Worm (Caenorhabditis elegans) whole organism, L2 larva: ENCODE data around the gene set-25.

Source experiments
- C34F6.9 ChIP-seq: fragments of 150-350 bp; optimal IDR thresholded peaks from 2 replicates; lab custom pipeline; 2014; ENCODE audit warnings: missing biosample characterization, missing genetic modification characterization
- F13H6.1 ChIP-seq: sonication (generic microtip); optimal IDR thresholded peaks from 2 replicates; lab custom pipeline; 2016; ENCODE audit warnings: missing genetic modification characterization, missing compliant biosample characterization
- R02D3.7 ChIP-seq: fragments of 150-350 bp; optimal IDR thresholded peaks from 2 replicates; lab custom pipeline; 2014; ENCODE audit warnings: missing biosample characterization, missing genetic modification characterization
- Y55F3AM.14 ChIP-seq: fragments of 200-800 bp; sonication (Bioruptor generic); optimal IDR thresholded peaks from 2 replicates; lab custom pipeline; 2018; ENCODE audit warnings: mild to moderate bottlenecking, missing genetic modification characterization, missing compliant biosample characterization
- ZK546.5 ChIP-seq: sonication (generic microtip); optimal IDR thresholded peaks from 2 replicates; lab custom pipeline; 2017; ENCODE audit warnings: missing biosample characterization, missing genetic modification characterization
- alr-1 ChIP-seq: fragments of 150-350 bp; optimal IDR thresholded peaks from 2 replicates; lab custom pipeline; 2014; ENCODE audit warnings: missing biosample characterization, missing genetic modification characterization
- aly-2 ChIP-seq: fragments of 150-350 bp; optimal IDR thresholded peaks from 2 replicates; lab custom pipeline; 2014; ENCODE audit warnings: missing biosample characterization, missing genetic modification characterization
- ama-1 ChIP-seq: fragments of 150-350 bp; optimal IDR thresholded peaks from 2 replicates; lab custom pipeline; 2018; ENCODE audit warnings: inconsistent platforms
- blmp-1 ChIP-seq: sonication (generic microtip); optimal IDR thresholded peaks from 2 replicates; lab custom pipeline; 2017; ENCODE audit warnings: missing genetic modification characterization, mild to moderate bottlenecking, missing compliant biosample characterization, antibody characterized with exemption, moderate library complexity; ENCODE audit not compliant: insufficient read depth
- ceh-16 ChIP-seq: fragments of 150-350 bp; optimal IDR thresholded peaks from 2 replicates; lab custom pipeline; 2014; ENCODE audit warnings: missing biosample characterization, missing genetic modification characterization
- ceh-82 ChIP-seq: fragments of 150-350 bp; optimal IDR thresholded peaks from 2 replicates; lab custom pipeline; 2014; ENCODE audit warnings: missing biosample characterization, missing genetic modification characterization
- crh-2 ChIP-seq: sonication (generic microtip); optimal IDR thresholded peaks from 2 replicates; lab custom pipeline; 2017; ENCODE audit warnings: missing biosample characterization, missing genetic modification characterization
- dmd-4 ChIP-seq: sonication (generic microtip); optimal IDR thresholded peaks from 2 replicates; lab custom pipeline; 2017; ENCODE audit warnings: missing biosample characterization, missing genetic modification characterization
- egl-27 ChIP-seq: sonication (generic microtip); optimal IDR thresholded peaks from 3 replicates; lab custom pipeline; 2017; ENCODE audit warnings: missing biosample characterization, missing genetic modification reagents, missing genetic modification characterization
- elt-1 ChIP-seq: fragments of 150-350 bp; optimal IDR thresholded peaks from 2 replicates; lab custom pipeline; 2014; ENCODE audit warnings: missing biosample characterization, missing genetic modification characterization
- elt-3 ChIP-seq: sonication (generic microtip); optimal IDR thresholded peaks from 2 replicates; lab custom pipeline; 2017; ENCODE audit warnings: missing biosample characterization, missing genetic modification characterization
- fos-1 ChIP-seq: fragments of 150-350 bp; optimal IDR thresholded peaks from 2 replicates; lab custom pipeline; 2014; ENCODE audit warnings: missing biosample characterization, missing genetic modification characterization
- gmeb-1 ChIP-seq: fragments of 150-350 bp; optimal IDR thresholded peaks from 2 replicates; lab custom pipeline; 2014; ENCODE audit warnings: missing biosample characterization, missing genetic modification characterization
- lin-11 ChIP-seq: fragments of 150-350 bp; sonication (generic microtip); optimal IDR thresholded peaks from 2 replicates; lab custom pipeline; 2014; ENCODE audit warnings: missing biosample characterization, missing genetic modification characterization, inconsistent platforms, mixed read lengths
- lin-13 ChIP-seq: fragments of 150-350 bp; optimal IDR thresholded peaks from 2 replicates; lab custom pipeline; 2014; ENCODE audit warnings: missing biosample characterization, missing genetic modification reagents, missing genetic modification characterization
- lin-39 ChIP-seq: fragments of 150-350 bp; optimal IDR thresholded peaks from 2 replicates; lab custom pipeline; 2014; ENCODE audit warnings: missing biosample characterization, missing genetic modification reagents, missing genetic modification characterization
- mab-5 ChIP-seq: fragments of 150-350 bp; optimal IDR thresholded peaks from 2 replicates; lab custom pipeline; 2014; ENCODE audit warnings: missing biosample characterization, missing genetic modification characterization
- mbf-1 ChIP-seq: sonication (generic microtip); optimal IDR thresholded peaks from 2 replicates; lab custom pipeline; 2017; ENCODE audit warnings: missing biosample characterization, missing genetic modification characterization
- mdl-1 ChIP-seq, 2 experiments: fragments of 150-350 bp in 1 of 2; sonication (generic microtip) in 1 of 2; optimal IDR thresholded peaks; 2 replicates each; lab custom pipeline; 2017; ENCODE audit warnings: missing biosample characterization in 2 of 2, missing genetic modification characterization in 2 of 2
- nhr-10 ChIP-seq: sonication (generic microtip); optimal IDR thresholded peaks from 2 replicates; lab custom pipeline; 2017; ENCODE audit warnings: missing biosample characterization, missing genetic modification characterization
- nhr-11 ChIP-seq: fragments of 150-350 bp; optimal IDR thresholded peaks from 2 replicates; lab custom pipeline; 2014; ENCODE audit warnings: missing biosample characterization, missing genetic modification characterization
- nhr-129 ChIP-seq: fragments of 150-350 bp; optimal IDR thresholded peaks from 2 replicates; lab custom pipeline; 2014; ENCODE audit warnings: missing biosample characterization, missing genetic modification characterization
- nhr-21 ChIP-seq: fragments of 150-350 bp; optimal IDR thresholded peaks from 2 replicates; lab custom pipeline; 2014; ENCODE audit warnings: missing biosample characterization, missing genetic modification characterization
- nhr-25 ChIP-seq: fragments of 150-350 bp; sonication (generic microtip); optimal IDR thresholded peaks from 3 replicates; lab custom pipeline; 2014; ENCODE audit warnings: missing biosample characterization, missing genetic modification characterization
- nhr-6 ChIP-seq: fragments of 150-350 bp; optimal IDR thresholded peaks from 2 replicates; lab custom pipeline; 2014; ENCODE audit warnings: missing biosample characterization, missing genetic modification characterization
- nhr-77 ChIP-seq: fragments of 150-350 bp; optimal IDR thresholded peaks from 2 replicates; lab custom pipeline; 2014; ENCODE audit warnings: missing biosample characterization, missing genetic modification characterization
- peb-1 ChIP-seq: fragments of 150-350 bp; optimal IDR thresholded peaks from 2 replicates; lab custom pipeline; 2014; ENCODE audit warnings: missing biosample characterization, missing genetic modification characterization
- sem-4 ChIP-seq: fragments of 150-350 bp; optimal IDR thresholded peaks from 2 replicates; lab custom pipeline; 2014; ENCODE audit warnings: missing biosample characterization, missing genetic modification reagents, missing genetic modification characterization
- skn-1 ChIP-seq: sonication (generic microtip); optimal IDR thresholded peaks from 2 replicates; lab custom pipeline; 2017; ENCODE audit warnings: missing biosample characterization, missing genetic modification characterization
- sma-3 ChIP-seq: sonication (generic microtip); optimal IDR thresholded peaks from 2 replicates; lab custom pipeline; 2016; ENCODE audit warnings: missing genetic modification reagents, missing genetic modification characterization, missing compliant biosample characterization
- sma-9 ChIP-seq, 2 experiments: fragments of 150-350 bp in 1 of 2; sonication (generic microtip) in 1 of 2; optimal IDR thresholded peaks; 2 replicates each; lab custom pipeline; 2014 to 2016; ENCODE audit warnings: missing genetic modification characterization in 2 of 2, mild to moderate bottlenecking in 1 of 2, missing biosample characterization in 1 of 2, missing compliant biosample characterization in 1 of 2, missing genetic modification reagents in 1 of 2, moderate library complexity in 1 of 2
- snpc-4 ChIP-seq: fragments of 150-350 bp; optimal IDR thresholded peaks from 2 replicates; lab custom pipeline; 2014; ENCODE audit warnings: missing biosample characterization, missing genetic modification characterization
- zag-1 ChIP-seq: fragments of 150-350 bp; optimal IDR thresholded peaks from 2 replicates; lab custom pipeline; 2014; ENCODE audit warnings: missing biosample characterization, missing genetic modification characterization
- ztf-1 ChIP-seq: fragments of 200-800 bp; sonication (Bioruptor generic); conservative IDR thresholded peaks from 2 replicates; pipeline ENCODE4 v1.3.6; 2022; ENCODE audit warnings: missing genetic modification characterization, missing compliant biosample characterization
- ztf-11 ChIP-seq: sonication (generic microtip); optimal IDR thresholded peaks from 2 replicates; lab custom pipeline; 2017; ENCODE audit warnings: missing biosample characterization, missing genetic modification characterization
- ztf-4 ChIP-seq: fragments of 150-350 bp; optimal IDR thresholded peaks from 2 replicates; lab custom pipeline; 2014; ENCODE audit warnings: missing biosample characterization, missing genetic modification characterization

Gene set-25

DNA sequence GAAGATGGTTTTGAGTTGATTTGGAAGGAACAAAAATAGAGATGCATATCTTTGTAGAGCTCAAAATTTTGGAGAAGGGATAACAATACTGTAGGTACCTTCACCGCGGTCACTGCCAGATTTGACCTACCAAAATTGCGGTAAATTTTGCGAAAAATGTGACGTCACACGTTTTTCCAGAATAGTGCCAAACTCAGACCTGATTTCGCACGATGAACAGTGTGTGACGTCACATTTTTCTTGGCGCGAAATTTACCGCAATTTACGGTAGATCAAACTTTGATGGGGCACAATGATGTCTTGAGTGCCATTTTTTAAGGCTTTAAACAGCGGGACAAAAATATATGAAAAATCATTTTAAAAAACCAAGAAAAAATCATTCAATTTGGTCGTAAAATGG is 36.0 kb upstream of the set-25 start:
- TF ChIP-seq gmeb-1 (tag; lab: Kevin White, UChicago) (no peak), nhr-129 (tag; lab: Kevin White, UChicago) (no peak), snpc-4 (tag; lab: Kevin White, UChicago) (no peak), lin-39 (no peak), dmd-4 (no peak), egl-27 (no peak), R02D3.7 (no peak), skn-1 (tag; lab: Kevin White, UChicago) (no peak), nhr-10 (tag; lab: Kevin White, UChicago) (no peak), fos-1 (tag; lab: Kevin White, UChicago) (no peak), sma-9 (GFP tag; optimal IDR thresholded peaks at IDR 0.05; lab: Kevin White, UChicago) (no peak), sma-9 (tag; optimal IDR thresholded peaks at IDR 0.05; lab: Kevin White, UChicago) (no peak), ztf-11 (tag; lab: Kevin White, UChicago) (no peak), alr-1 (tag; lab: Kevin White, UChicago) (no peak), nhr-6 (no peak), lin-11 (no peak), mdl-1 (tag; optimal IDR thresholded peaks at IDR 0.05; lab: Kevin White, UChicago) (no peak), nhr-25 (tag; lab: Kevin White, UChicago) (no peak), mbf-1 (no peak), nhr-77 (no peak), blmp-1 (no peak)
- TF ChIP-seq, all 48 proteins: peak for 0

- TF ChIP-seq nhr-21 (tag; lab: Kevin White, UChicago) (no peak), C34F6.9 (tag; lab: Kevin White, UChicago) (no peak), mbf-1 (no peak), ztf-4 (tag; lab: Kevin White, UChicago) (no peak), ceh-82 (no peak), nhr-25 (tag; lab: Kevin White, UChicago) (no peak), crh-2 (tag; lab: Kevin White, UChicago) (no peak), ceh-16 (tag; lab: Kevin White, UChicago) (no peak), nhr-6 (no peak), sem-4 (tag; lab: Kevin White, UChicago) (no peak), lin-13 (no peak), ztf-11 (tag; lab: Kevin White, UChicago) (no peak), ama-1 (lab: Kevin White, UChicago) (no peak), F13H6.1 (tag; lab: Kevin White, UChicago) (no peak), Y55F3AM.14 (no peak), nhr-11 (tag; lab: Kevin White, UChicago) (no peak), blmp-1 (no peak), peb-1 (tag; lab: Kevin White, UChicago) (no peak), zag-1 (no peak)
Measured at ce11 chrIII:13324739-13325138, 31.8 kb upstream of the set-25 start, which contains the start of gene F53A2.1. Gene F53A2.1, minus strand, starts transcription at chrIII:13324839.

ce11 chrIII:13322578-13322977 is 29.7 kb upstream of the set-25 start, which contains the start of gene F53A2.11:
Gene F53A2.11, minus strand, starts transcription at chrIII:13322678.
- no peak for TF ChIP-seq mbf-1
- no peak for TF ChIP-seq nhr-11 (tag; lab: Kevin White, UChicago)
- no peak for TF ChIP-seq lin-13
- no peak for TF ChIP-seq nhr-10 (tag; lab: Kevin White, UChicago)
- TF ChIP-seq elt-1 (tag; lab: Kevin White, UChicago) = no peak
- no peak for TF ChIP-seq crh-2 (tag; lab: Kevin White, UChicago)
- TF ChIP-seq mdl-1 (tag; optimal IDR thresholded peaks at IDR 0.05; lab: Kevin White, UChicago) = no peak
- no peak for TF ChIP-seq ZK546.5 (tag; lab: Kevin White, UChicago)
- TF ChIP-seq mab-5 (tag; lab: Kevin White, UChicago) = no peak
- no peak for TF ChIP-seq zag-1
- TF ChIP-seq dmd-4 = no peak
- no peak for TF ChIP-seq alr-1 (tag; lab: Kevin White, UChicago)
- no peak for TF ChIP-seq sma-9 (GFP tag; optimal IDR thresholded peaks at IDR 0.05; lab: Kevin White, UChicago)
- no peak for TF ChIP-seq sma-9 (tag; optimal IDR thresholded peaks at IDR 0.05; lab: Kevin White, UChicago)
- no peak for TF ChIP-seq aly-2
- no peak for TF ChIP-seq blmp-1
- no peak for TF ChIP-seq skn-1 (tag; lab: Kevin White, UChicago)
- TF ChIP-seq elt-3 (tag; lab: Kevin White, UChicago) = no peak
- TF ChIP-seq sem-4 (tag; lab: Kevin White, UChicago) = no peak
- no peak for TF ChIP-seq sma-3 (GFP tag; lab: Kevin White, UChicago)
- TF ChIP-seq ztf-1 (GFP tag; lab: Robert Waterston, UW) = no peak
